Fruit fly (Drosophila melanogaster): ENCODE data around the gene Atxn7.

Gene Atxn7

dm6 chr2L:2398459-2398858, 22.8 kb downstream of the Atxn7 start (continued):
- TF ChIP-seq gem (tag; optimal IDR thresholded peaks at IDR 0.05) (peak; percentile 54), Ada2b (GFP tag; IDR thresholded peaks at IDR 0.05) (0 out of 2 replicates have a peak, but pooled peaks have one; percentile 5), CTCF (GFP tag; optimal IDR thresholded peaks at IDR 0.05) (no peak), Lim3 (GFP tag; IDR thresholded peaks at IDR 0.05) (no peak), CG6683 (GFP tag; optimal IDR thresholded peaks at IDR 0.05) (no peak), wdn (GFP tag; IDR thresholded peaks at IDR 0.05) (0 out of 2 replicates have a peak, but pooled peaks have one; percentile 33), CG7839 (tag; optimal IDR thresholded peaks at IDR 0.05) (peak; percentile 12), corto (GFP tag; optimal IDR thresholded peaks at IDR 0.05) (no peak), Dad (GFP tag; optimal IDR thresholded peaks at IDR 0.05) (no peak), CG10366 (GFP tag; IDR thresholded peaks at IDR 0.05) (peak; percentile 11; the same call in 1 of the 2 replicates), CG15479 (GFP tag; optimal IDR thresholded peaks at IDR 0.05) (no peak), CG2712 (tag; optimal IDR thresholded peaks at IDR 0.05) (peak; percentile 12), tap (tag; optimal IDR thresholded peaks at IDR 0.05) (no peak), stc (GFP tag; IDR thresholded peaks at IDR 0.05) (peak; percentile 35; the same call in 1 of the 2 replicates), vvl (GFP tag; IDR thresholded peaks at IDR 0.05) (peak; percentile 30; the same call in 1 of the 2 replicates), CG11085 (GFP tag; IDR thresholded peaks at IDR 0.05) (no peak), CG11504 (tag; optimal IDR thresholded peaks at IDR 0.05) (peak; percentile 45), Mrtf (GFP tag; IDR thresholded peaks at IDR 0.05) (no peak), lilli (GFP tag; optimal IDR thresholded peaks at IDR 0.05) (no peak), Trl (optimal IDR thresholded peaks at IDR 0.05) (no peak), Trl (GFP tag; optimal IDR thresholded peaks at IDR 0.05) (no peak), CG10979 (tag; optimal IDR thresholded peaks at IDR 0.05) (peak; percentile 1), CG4730 (GFP tag; IDR thresholded peaks at IDR 0.05) (no peak), CG14965 (GFP tag; optimal IDR thresholded peaks at IDR 0.05; ENCODE audit: borderline replicate concordance) (no peak), Dip2 (GFP tag; IDR thresholded peaks at IDR 0.05) (no peak), CG11247 (GFP tag; IDR thresholded peaks at IDR 0.05) (no peak), repo (GFP tag; optimal IDR thresholded peaks at IDR 0.05) (no peak), chm (GFP tag; IDR thresholded peaks at IDR 0.05) (no peak), esg (GFP tag; conservative IDR thresholded peaks at IDR 0.05) (0 out of 2 replicates have a peak, but pooled peaks have one; percentile 14), TFAM (GFP tag; optimal IDR thresholded peaks at IDR 0.05) (no peak), CG34224 (GFP tag; IDR thresholded peaks at IDR 0.05; ENCODE audit: partially characterized antibody) (no peak), unc-4 (GFP tag; IDR thresholded peaks at IDR 0.05; ENCODE audit: partially characterized antibody) (no peak), HLH4C (GFP tag; IDR thresholded peaks at IDR 0.05; ENCODE audit: partially characterized antibody) (no peak), Eip74EF (GFP tag; optimal IDR thresholded peaks at IDR 0.05) (no peak), maf-S (GFP tag; optimal IDR thresholded peaks at IDR 0.05) (no peak), CG15696 (tag; optimal IDR thresholded peaks at IDR 0.05) (no peak), CG8388 (GFP tag; optimal IDR thresholded peaks at IDR 0.05) (peak; percentile 23), fd102C (GFP tag; optimal IDR thresholded peaks at IDR 0.05) (no peak), phol (tag; optimal IDR thresholded peaks at IDR 0.05) (peak; percentile 16), CG32532 (GFP tag; IDR thresholded peaks at IDR 0.05) (0 out of 2 replicates have a peak, but pooled peaks have one; percentile 12), CG3838 (GFP tag; optimal IDR thresholded peaks at IDR 0.05) (no peak), dati (GFP tag; IDR thresholded peaks at IDR 0.05) (no peak), grau (tag; optimal IDR thresholded peaks at IDR 0.05) (peak; percentile 19), CG10267 (tag; optimal IDR thresholded peaks at IDR 0.05) (no peak), ewg (GFP tag; optimal IDR thresholded peaks at IDR 0.05) (no peak), CG6689 (GFP tag; IDR thresholded peaks at IDR 0.05) (0 out of 2 replicates have a peak, but pooled peaks have one; percentile 9), row (GFP tag; IDR thresholded peaks at IDR 0.05) (peak; percentile 37; the same call in 1 of the 3 replicates), Six4 (GFP tag; optimal IDR thresholded peaks at IDR 0.05) (no peak), E2f2 (GFP tag; IDR thresholded peaks at IDR 0.05) (peak; percentile 13; the same call in 1 of the 2 replicates), CG33557 (GFP tag; optimal IDR thresholded peaks at IDR 0.05) (no peak), bcd (GFP tag; optimal IDR thresholded peaks at IDR 0.05) (no peak)

All from whole organism, embryonic.